Worm (Caenorhabditis elegans) whole organism, L4/young adult: ENCODE results near the gene lron-2.
A peak's percentile ranks its signal among the peaks of the same experiment; 100 is the strongest.

Source experiments
- W03F9.2 ChIP-seq: fragments of 150-350 bp; optimal IDR thresholded peaks from 2 replicates; lab custom pipeline; 2014; ENCODE audit warnings: missing biosample characterization, missing genetic modification characterization
- dao-5 ChIP-seq: sonication (generic microtip); optimal IDR thresholded peaks from 2 replicates; lab custom pipeline; 2016; ENCODE audit warnings: missing genotype, missing genetic modification characterization, moderate library complexity, missing compliant biosample characterization
- him-1 ChIP-seq: sonication (generic microtip); optimal IDR thresholded peaks from 2 replicates; lab custom pipeline; 2016; ENCODE audit warnings: missing genotype, missing genetic modification reagents, missing genetic modification characterization, missing compliant biosample characterization

lron-2 gene

ce11 chrV:9316970-9317369, 29.6 kb upstream of the lron-2 start:
- TF ChIP-seq W03F9.2 (no peak), dao-5 (no peak), him-1 (tag; lab: Kevin White, UChicago) (no peak)

- no peak for TF ChIP-seq him-1 (tag; lab: Kevin White, UChicago)
- no peak for TF ChIP-seq W03F9.2
- TF ChIP-seq dao-5 = no peak
Measured at ce11 chrV:9314408-9314807, 27.0 kb upstream of the lron-2 start.

- no peak for TF ChIP-seq dao-5
- TF ChIP-seq him-1 (tag; lab: Kevin White, UChicago) = no peak
- TF ChIP-seq W03F9.2 = no peak
Measured at ce11 chrV:9312377-9312776, 25.0 kb upstream of the lron-2 start.

ce11 chrV:9305116-9305515, 17.8 kb upstream of the lron-2 start, which contains the start of gene F44A2.3:
Gene F44A2.3 (plus strand): TSS chrV:9305416.
- TF ChIP-seq him-1 (tag; lab: Kevin White, UChicago) = no peak
- no peak for TF ChIP-seq W03F9.2
- TF ChIP-seq dao-5 = no peak

ce11 chrV:9303026-9303425, 15.7 kb upstream of the lron-2 start, which contains the start of gene nhr-39:
Gene nhr-39 (plus strand): TSS chrV:9303326.
- TF ChIP-seq W03F9.2 = no peak
- no peak for TF ChIP-seq dao-5
- TF ChIP-seq him-1 (tag; lab: Kevin White, UChicago) = no peak

ce11 chrV:9297332-9297731, 10.0 kb upstream of the lron-2 start, which contains the start of gene F44A2.5:
Gene F44A2.5 (plus strand): TSS chrV:9297632.
- no peak for TF ChIP-seq dao-5
- TF ChIP-seq him-1 (tag; lab: Kevin White, UChicago) = no peak
- no peak for TF ChIP-seq W03F9.2

- TF ChIP-seq dao-5 = no peak
- no peak for TF ChIP-seq W03F9.2
- TF ChIP-seq him-1 (tag; lab: Kevin White, UChicago) = no peak
Measured at ce11 chrV:9295581-9295980, 8.2 kb upstream of the lron-2 start.

- TF ChIP-seq him-1 (tag; lab: Kevin White, UChicago) (no peak), W03F9.2 (no peak), dao-5 (no peak)
Measured at ce11 chrV:9293359-9293758, 6.0 kb upstream of the lron-2 start.

ce11 chrV:9291919-9292318, 4.6 kb upstream of the lron-2 start, which contains the start of gene ZK682.7:
Gene ZK682.7 (minus strand): TSS chrV:9292165.
- TF ChIP-seq him-1 (tag; lab: Kevin White, UChicago) (no peak), W03F9.2 (no peak), dao-5 (no peak)

ce11 chrV:9283452-9283851, 3.9 kb downstream of the lron-2 start:
- TF ChIP-seq dao-5 (no peak), him-1 (tag; lab: Kevin White, UChicago) (no peak), W03F9.2 (no peak)

ce11 chrV:9282110-9282509, 5.2 kb downstream of the lron-2 start, which contains the start of gene hlh-10:
Gene hlh-10 (minus strand): TSS chrV:9282210.
- TF ChIP-seq him-1 (tag; lab: Kevin White, UChicago) (no peak), dao-5 (no peak), W03F9.2 (no peak)

ce11 chrV:9274127-9275042, 13.0 kb downstream of the lron-2 start:
- TF ChIP-seq dao-5 (no peak), him-1 (tag; lab: Kevin White, UChicago) (no peak), W03F9.2 (no peak)

ce11 chrV:9273587-9273986, 13.8 kb downstream of the lron-2 start:
- TF ChIP-seq him-1 (tag; lab: Kevin White, UChicago) = peak; percentile 55
- no peak for TF ChIP-seq W03F9.2

- TF ChIP-seq W03F9.2 (no peak), him-1 (tag; lab: Kevin White, UChicago) (no peak), dao-5 (no peak)
Measured at ce11 chrV:9272624-9273023, 14.7 kb downstream of the lron-2 start.

ce11 chrV:9271835-9272234, 15.5 kb downstream of the lron-2 start:
- TF ChIP-seq dao-5 = no peak
- no peak for TF ChIP-seq him-1 (tag; lab: Kevin White, UChicago)
- TF ChIP-seq W03F9.2 = no peak
